Fruit fly (Drosophila melanogaster): ENCODE measurements around the gene CG31715.
A peak's percentile ranks its signal among the peaks of the same experiment; 100 is the strongest.

The CG31715 gene

DNA sequence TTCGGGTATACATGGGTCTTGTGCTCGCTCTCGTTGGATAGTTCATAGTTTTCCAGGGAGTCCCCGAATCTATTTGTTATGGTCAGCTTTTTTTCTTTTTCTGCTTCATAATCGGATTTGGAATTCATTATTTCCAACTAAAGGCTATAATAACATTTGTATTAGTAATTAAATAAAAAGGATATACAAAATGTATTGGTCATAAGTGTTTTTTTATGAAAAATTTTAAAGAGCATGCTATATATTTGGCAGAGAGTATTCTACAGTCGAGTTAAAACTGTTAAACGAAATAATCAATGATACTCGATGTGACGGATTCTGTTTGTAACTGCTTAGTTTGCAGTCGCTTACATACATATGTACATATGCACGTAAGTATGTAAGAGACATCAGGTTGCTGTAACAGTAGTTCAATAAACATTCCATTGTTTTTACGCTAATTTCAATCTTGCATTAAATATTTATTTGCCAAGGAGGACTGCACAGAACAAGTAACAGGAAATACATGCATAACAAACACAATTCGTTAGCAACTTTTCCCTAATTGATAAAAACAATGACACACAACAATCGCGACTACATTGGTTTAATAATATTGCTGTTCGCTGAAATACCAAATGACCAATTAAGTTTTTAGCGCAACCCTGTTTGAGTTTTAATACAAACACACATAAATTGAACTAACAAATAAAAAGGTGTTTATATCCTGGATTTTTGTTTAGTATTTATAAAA, 42.2 kb upstream of the CG31715 start:
- TF ChIP-seq CG10979 (tag; optimal IDR thresholded peaks at IDR 0.05) = peak; percentile 29
- TF ChIP-seq dpn (GFP tag; optimal IDR thresholded peaks at IDR 0.05) = peak in 1 of 2 experiments; percentile 8
- TF ChIP-seq fd96Cb (tag; optimal IDR thresholded peaks at IDR 0.05) = peak; percentile 9
- no peak for TF ChIP-seq hkb (optimal IDR thresholded peaks at IDR 0.05)
- TF ChIP-seq hkb (GFP tag; IDR thresholded peaks at IDR 0.05) = 0 out of 2 replicates have a peak, but pooled peaks have one; percentile 13
- TF ChIP-seq Chrac-16 (GFP tag; optimal IDR thresholded peaks at IDR 0.05) = no peak
- no peak for TF ChIP-seq Dfd (GFP tag; optimal IDR thresholded peaks at IDR 0.05)
- TF ChIP-seq CG7839 (tag; optimal IDR thresholded peaks at IDR 0.05) = peak; percentile 60
- TF ChIP-seq sob (GFP tag; IDR thresholded peaks at IDR 0.05) = 0 out of 2 replicates have a peak, but pooled peaks have one; percentile 32
- peak; percentile 28; the same call in 1 of the 2 replicates for TF ChIP-seq Scr (GFP tag; IDR thresholded peaks at IDR 0.05; ENCODE audit: partially characterized antibody)
- TF ChIP-seq CG18262 (tag; optimal IDR thresholded peaks at IDR 0.05) = peak; percentile 0
- peak; percentile 33 for TF ChIP-seq PHDP (tag; optimal IDR thresholded peaks at IDR 0.05)
- no peak for TF ChIP-seq Atf-2 (GFP tag; optimal IDR thresholded peaks at IDR 0.05)
- TF ChIP-seq CG12219 (GFP tag; optimal IDR thresholded peaks at IDR 0.05) = peak; percentile 17
- peak; percentile 40; the same call in 1 of the 2 replicates for TF ChIP-seq Xrp1 (GFP tag; IDR thresholded peaks at IDR 0.05)
- peak; percentile 40 for TF ChIP-seq D19B (GFP tag; optimal IDR thresholded peaks at IDR 0.05)
- TF ChIP-seq onecut (GFP tag; IDR thresholded peaks at IDR 0.05) = peak; percentile 62
- TF ChIP-seq slbo (GFP tag; IDR thresholded peaks at IDR 0.05) = 0 out of 2 replicates have a peak, but pooled peaks have one; percentile 7
- peak; percentile 77 for TF ChIP-seq CG4617 (GFP tag; optimal IDR thresholded peaks at IDR 0.05; ENCODE audit: borderline replicate concordance)
- TF ChIP-seq CG11093 (GFP tag; IDR thresholded peaks at IDR 0.05) = no peak
- peak; percentile 55 for TF ChIP-seq CG31365 (tag; optimal IDR thresholded peaks at IDR 0.05)
- peak in 1 of 2 experiments; percentile 25 for TF ChIP-seq bsh (GFP tag; optimal IDR thresholded peaks at IDR 0.05)
- peak; percentile 34 for TF ChIP-seq dmrt99B (tag; optimal IDR thresholded peaks at IDR 0.05)
- TF ChIP-seq CG11398 (GFP tag; optimal IDR thresholded peaks at IDR 0.05) = no peak
- TF ChIP-seq eve (GFP tag; optimal IDR thresholded peaks at IDR 0.05) = peak in 1 of 2 experiments; percentile 41
- peak; percentile 90 for TF ChIP-seq D19A (tag; optimal IDR thresholded peaks at IDR 0.05)
- TF ChIP-seq CG18011 (GFP tag; optimal IDR thresholded peaks at IDR 0.05) = peak; percentile 12
- peak in 1 of 2 experiments; percentile 42 for TF ChIP-seq Hr51 (GFP tag; optimal IDR thresholded peaks at IDR 0.05)
- peak; percentile 0 for TF ChIP-seq CG2120 (GFP tag; optimal IDR thresholded peaks at IDR 0.05)
- TF ChIP-seq nmo (GFP tag; optimal IDR thresholded peaks at IDR 0.05) = peak; percentile 30
- TF ChIP-seq Xbp1 (GFP tag; optimal IDR thresholded peaks at IDR 0.05) = peak; percentile 16
- TF ChIP-seq Meics (GFP tag; optimal IDR thresholded peaks at IDR 0.05) = peak; percentile 3
- TF ChIP-seq CG2875 (GFP tag; optimal IDR thresholded peaks at IDR 0.05) = no peak
- 0 out of 3 replicates have a peak, but pooled peaks have one; percentile 47 for TF ChIP-seq HLH4C (GFP tag; IDR thresholded peaks at IDR 0.05; ENCODE audit: partially characterized antibody)
- TF ChIP-seq CG12391 (tag; optimal IDR thresholded peaks at IDR 0.05) = peak; percentile 23
- 0 out of 2 replicates have a peak, but pooled peaks have one; percentile 50 for TF ChIP-seq CG13287 (GFP tag; IDR thresholded peaks at IDR 0.05; ENCODE audit: partially characterized antibody)
- no peak for TF ChIP-seq scrt (GFP tag; optimal IDR thresholded peaks at IDR 0.05)
- no peak for TF ChIP-seq CG2129 (GFP tag; IDR thresholded peaks at IDR 0.05; ENCODE audit: partially characterized antibody)
- peak; percentile 6 for TF ChIP-seq tap (tag; optimal IDR thresholded peaks at IDR 0.05)
- TF ChIP-seq CG11504 (tag; optimal IDR thresholded peaks at IDR 0.05) = peak; percentile 31
- peak; percentile 36 for TF ChIP-seq grau (tag; optimal IDR thresholded peaks at IDR 0.05)
- peak; percentile 6 for TF ChIP-seq nerfin-1 (tag; optimal IDR thresholded peaks at IDR 0.05)
- peak; percentile 13 for TF ChIP-seq CG13424 (tag; optimal IDR thresholded peaks at IDR 0.05)
- TF ChIP-seq phol (tag; optimal IDR thresholded peaks at IDR 0.05) = peak; percentile 5
- TF ChIP-seq Med (GFP tag) = peak; percentile 39
- peak; percentile 28 for TF ChIP-seq CG2712 (tag; optimal IDR thresholded peaks at IDR 0.05)
- peak; percentile 20 for TF ChIP-seq dmrt11E (tag; optimal IDR thresholded peaks at IDR 0.05)
